Worm (Caenorhabditis elegans): ENCODE data around the gene eif-3.D.

- no peak for TF ChIP-seq unc-62 (GFP tag; optimal IDR thresholded peaks at IDR 0.05)
- TF ChIP-seq snpc-4 (tag; optimal IDR thresholded peaks at IDR 0.05), result no peak
- no peak for TF ChIP-seq nhr-237 (tag; optimal IDR thresholded peaks at IDR 0.05)
- no peak for TF ChIP-seq lin-32 (GFP tag; optimal IDR thresholded peaks at IDR 0.05)
- no peak for TF ChIP-seq blmp-1 (tag; optimal IDR thresholded peaks at IDR 0.05)
- TF ChIP-seq lin-13 (tag; optimal IDR thresholded peaks at IDR 0.05), result no peak
Measured at ce11 chrIII:8923937-8924336, 47.4 kb downstream of the eif-3.D start, which contains the start of gene ZK637.12.
